Worm (Caenorhabditis elegans): ENCODE data around the gene R53.4.

Gene R53.4

ce11 chrII:9974967-9975366 is 7.1 kb upstream of the R53.4 start, which contains the start of gene aakg-5 (continued):
- TF ChIP-seq hsf-1 (GFP tag; IDR thresholded peaks at IDR 0.05) (no peak), bed-2 (GFP tag; IDR thresholded peaks at IDR 0.05) (no peak), F57A8.1 (GFP tag; optimal IDR thresholded peaks at IDR 0.05) (no peak), ztf-3 (GFP tag; optimal IDR thresholded peaks at IDR 0.05) (no peak), hlh-12 (tag; optimal IDR thresholded peaks at IDR 0.05) (no peak), bed-1 (GFP tag; IDR thresholded peaks at IDR 0.05) (no peak), ceh-27 (GFP tag; optimal IDR thresholded peaks at IDR 0.05) (peak; percentile 29), F55B11.4 (tag; optimal IDR thresholded peaks at IDR 0.05; ENCODE audit: borderline replicate concordance, insufficient read depth) (no peak), madf-3 (GFP tag; IDR thresholded peaks at IDR 0.05) (no peak), F33H1.4 (GFP tag; IDR thresholded peaks at IDR 0.05) (no peak), K12H6.12 (tag; optimal IDR thresholded peaks at IDR 0.05) (peak; percentile 62), nhr-179 (tag; optimal IDR thresholded peaks at IDR 0.05) (no peak), aptf-3 (GFP tag; IDR thresholded peaks at IDR 0.05) (no peak), snpc-1.3 (tag; optimal IDR thresholded peaks at IDR 0.05; ENCODE audit: insufficient read depth) (no peak), madf-6 (GFP tag; IDR thresholded peaks at IDR 0.05) (no peak), ceh-91 (GFP tag; IDR thresholded peaks at IDR 0.05) (no peak), egrh-3 (GFP tag; IDR thresholded peaks at IDR 0.05) (0 out of 2 replicates have a peak, but pooled peaks have one; percentile 16), Y53F4B.3 (GFP tag; IDR thresholded peaks at IDR 0.05) (no peak), Y53G8AR.9 (GFP tag; conservative IDR thresholded peaks at IDR 0.05) (no peak), nhr-120 (GFP tag; IDR thresholded peaks at IDR 0.05) (no peak), cebp-2 (GFP tag; IDR thresholded peaks at IDR 0.05) (no peak), nhr-90 (tag; optimal IDR thresholded peaks at IDR 0.05) (no peak), nfya-1 (tag; optimal IDR thresholded peaks at IDR 0.05; ENCODE audit: borderline replicate concordance, insufficient read depth) (no peak), C17E4.6 (GFP tag; IDR thresholded peaks at IDR 0.05) (no peak), hlh-26 (GFP tag; conservative IDR thresholded peaks at IDR 0.05) (no peak), attf-6 (GFP tag; IDR thresholded peaks at IDR 0.05) (no peak), zim-3 (tag; optimal IDR thresholded peaks at IDR 0.05) (no peak), lir-1 (GFP tag; conservative IDR thresholded peaks at IDR 0.05) (no peak), sea-2 (GFP tag; IDR thresholded peaks at IDR 0.05) (no peak), ZK185.1 (tag; optimal IDR thresholded peaks at IDR 0.05; ENCODE audit: poor library complexity, severe bottlenecking) (no peak), let-526 (GFP tag; IDR thresholded peaks at IDR 0.05) (no peak), tbx-9 (tag; optimal IDR thresholded peaks at IDR 0.05; ENCODE audit: borderline replicate concordance) (no peak), ceh-100 (GFP tag; IDR thresholded peaks at IDR 0.05) (no peak), atf-7 (tag; optimal IDR thresholded peaks at IDR 0.05) (no peak), repo-1 (tag; optimal IDR thresholded peaks at IDR 0.05) (no peak), ceh-58 (GFP tag; IDR thresholded peaks at IDR 0.05) (no peak), F23B12.7 (tag; optimal IDR thresholded peaks at IDR 0.05; ENCODE audit: insufficient read depth) (no peak), nhr-80 (tag; optimal IDR thresholded peaks at IDR 0.05) (peak; percentile 84), lin-26 (GFP tag; IDR thresholded peaks at IDR 0.05) (no peak)

ce11 chrII:9974210-9974609 is 6.4 kb upstream of the R53.4 start:
- TF ChIP-seq rec-8 (tag; optimal IDR thresholded peaks at IDR 0.05): no peak
- TF ChIP-seq nhr-80 (tag; optimal IDR thresholded peaks at IDR 0.05): peak; percentile 70

Measured in whole organism, young adult.